Fruit fly (Drosophila melanogaster): ENCODE measurements around the gene CG13640.

Gene CG13640

dm6 chr3R:24829887-24830351 is 32.0 kb downstream of the CG13640 start, which contains the start of the genes Kaz and CG43273 (continued):
- TF ChIP-seq topi (GFP tag; optimal IDR thresholded peaks at IDR 0.05) (peak; percentile 30), CG3032 (tag; optimal IDR thresholded peaks at IDR 0.05) (no peak), CG11762 (GFP tag; optimal IDR thresholded peaks at IDR 0.05; ENCODE audit: insufficient read depth) (no peak), CG8119 (GFP tag; IDR thresholded peaks at IDR 0.05) (no peak), eg (GFP tag; IDR thresholded peaks at IDR 0.05) (no peak), CG11902 (GFP tag; optimal IDR thresholded peaks at IDR 0.05) (peak; percentile 19), CG6854 (GFP tag; optimal IDR thresholded peaks at IDR 0.05) (no peak), fd85E (GFP tag; optimal IDR thresholded peaks at IDR 0.05) (no peak), Met (GFP tag; optimal IDR thresholded peaks at IDR 0.05) (no peak)

- TF ChIP-seq lz (GFP tag; optimal IDR thresholded peaks at IDR 0.05) (no peak), svp (GFP tag) (peak; percentile 57), Sox14 (GFP tag; optimal IDR thresholded peaks at IDR 0.05) (no peak), Smox (GFP tag; optimal IDR thresholded peaks at IDR 0.05) (no peak), CG6163 (GFP tag; IDR thresholded peaks at IDR 0.05) (no peak), Ets21C (GFP tag; optimal IDR thresholded peaks at IDR 0.05) (no peak)
Observed at dm6 chr3R:24828234-24828633, 33.7 kb downstream of the CG13640 start, which contains the start of gene RabX4. RabX4 (minus strand) TSS chr3R:24828409.

dm6 chr3R:24825548-24825947 is 36.4 kb downstream of the CG13640 start, which contains the start of gene niki:
niki (minus strand) TSS chr3R:24825648.
- no peak for TF ChIP-seq CG11902 (GFP tag; optimal IDR thresholded peaks at IDR 0.05)
- no peak for TF ChIP-seq CG31627 (GFP tag; optimal IDR thresholded peaks at IDR 0.05)
- no peak for TF ChIP-seq CG7368 (GFP tag; optimal IDR thresholded peaks at IDR 0.05)
- no peak for TF ChIP-seq Lpt (GFP tag; optimal IDR thresholded peaks at IDR 0.05)
- TF ChIP-seq topi (GFP tag; optimal IDR thresholded peaks at IDR 0.05), result no peak
- TF ChIP-seq Ets21C (GFP tag; optimal IDR thresholded peaks at IDR 0.05), result no peak
- TF ChIP-seq CG6163 (GFP tag; IDR thresholded peaks at IDR 0.05), result no peak
- no peak for TF ChIP-seq CG32006 (GFP tag; optimal IDR thresholded peaks at IDR 0.05)
- TF ChIP-seq CG4318 (GFP tag; optimal IDR thresholded peaks at IDR 0.05), result no peak
- no peak for TF ChIP-seq esn (GFP tag; optimal IDR thresholded peaks at IDR 0.05)
- no peak for TF ChIP-seq lz (GFP tag; optimal IDR thresholded peaks at IDR 0.05)

dm6 chr3R:24823061-24823460 is 38.9 kb downstream of the CG13640 start:
- no peak for TF ChIP-seq OdsH (GFP tag; optimal IDR thresholded peaks at IDR 0.05)
- no peak for TF ChIP-seq Gug (GFP tag; IDR thresholded peaks at IDR 0.05)
- TF ChIP-seq vri (GFP tag; optimal IDR thresholded peaks at IDR 0.05), result no peak
- TF ChIP-seq CG32006 (GFP tag; optimal IDR thresholded peaks at IDR 0.05), result no peak
- TF ChIP-seq Sox14 (GFP tag; optimal IDR thresholded peaks at IDR 0.05), result no peak

- TF ChIP-seq Met (GFP tag; optimal IDR thresholded peaks at IDR 0.05) (no peak), CG6792 (GFP tag; optimal IDR thresholded peaks at IDR 0.05) (no peak), dsx (GFP tag; optimal IDR thresholded peaks at IDR 0.05; ENCODE audit: poor library complexity, severe bottlenecking) (no peak), Sox102F (GFP tag; optimal IDR thresholded peaks at IDR 0.05) (no peak), CG31627 (GFP tag; optimal IDR thresholded peaks at IDR 0.05) (peak; percentile 10), CG11902 (GFP tag; optimal IDR thresholded peaks at IDR 0.05) (peak; percentile 20), cyc (GFP tag; optimal IDR thresholded peaks at IDR 0.05) (peak; percentile 46), esn (GFP tag; optimal IDR thresholded peaks at IDR 0.05) (peak; percentile 52)
Observed at dm6 chr3R:24816993-24817854, 44.7 kb downstream of the CG13640 start, which contains the start of the genes CG5808 and Saf-B. CG5808 (minus strand) TSS chr3R:24817007. Saf-B (plus strand) TSS chr3R:24817464.

- TF ChIP-seq Hr38 (GFP tag; optimal IDR thresholded peaks at IDR 0.05) (no peak), Smox (GFP tag; optimal IDR thresholded peaks at IDR 0.05) (no peak), esn (GFP tag; optimal IDR thresholded peaks at IDR 0.05) (peak; percentile 78), lz (GFP tag; optimal IDR thresholded peaks at IDR 0.05) (peak; percentile 69), Eip75B (GFP tag; optimal IDR thresholded peaks at IDR 0.05) (no peak), Met (GFP tag; optimal IDR thresholded peaks at IDR 0.05) (no peak), CG32006 (GFP tag; optimal IDR thresholded peaks at IDR 0.05) (no peak), CG7368 (GFP tag; optimal IDR thresholded peaks at IDR 0.05) (peak; percentile 40), acj6 (GFP tag; optimal IDR thresholded peaks at IDR 0.05) (no peak), CG6808 (GFP tag; optimal IDR thresholded peaks at IDR 0.05) (no peak), CG6163 (GFP tag; IDR thresholded peaks at IDR 0.05) (peak; percentile 38; the same call in 1 of the 3 replicates), dac (GFP tag; optimal IDR thresholded peaks at IDR 0.05) (no peak), CG1621 (tag; optimal IDR thresholded peaks at IDR 0.05) (no peak), fd85E (GFP tag; optimal IDR thresholded peaks at IDR 0.05) (no peak), CG8119 (GFP tag; IDR thresholded peaks at IDR 0.05) (peak; percentile 31; the same call in 1 of the 3 replicates), achi (GFP tag; optimal IDR thresholded peaks at IDR 0.05) (peak; percentile 82), CG16779 (tag; optimal IDR thresholded peaks at IDR 0.05) (no peak), eg (GFP tag; IDR thresholded peaks at IDR 0.05) (peak; percentile 53; the same call in 1 of the 3 replicates)
Observed at dm6 chr3R:24813637-24814301, 48.2 kb downstream of the CG13640 start, which contains the start of the genes lili and CG34150. lili (minus strand) TSS chr3R:24814012. CG34150 (plus strand) TSS chr3R:24814262.

Measured in whole organism, prepupa.